Fruit fly (Drosophila melanogaster) whole organism, embryonic: Measurements from ENCODE around the gene Acp76A.

Experiments
- CG1024 ChIP-seq: fragments of 200-800 bp; sonication (Bioruptor generic); IDR thresholded peaks from 2 replicates; pipeline ENCODE4 v1.3.6; 2022; ENCODE audit warnings: missing biosample characterization, missing genetic modification characterization
- CG10267 ChIP-seq: fragments of 200-800 bp; sonication (Bioruptor generic); optimal IDR thresholded peaks from 2 replicates; lab custom pipeline; 2018; ENCODE audit warnings: missing biosample characterization, mild to moderate bottlenecking, missing genetic modification characterization, moderate library complexity
- CG10321 ChIP-seq: fragments of 200-800 bp; sonication (Bioruptor generic); IDR thresholded peaks from 2 replicates; pipeline ENCODE4 v1.3.6; 2022; ENCODE audit warnings: missing biosample characterization, missing genetic modification characterization
- CG11696 ChIP-seq: fragments of 200-800 bp; sonication (Bioruptor generic); IDR thresholded peaks from 2 replicates; pipeline ENCODE4 v1.3.6; 2022; ENCODE audit warnings: missing biosample characterization, missing genetic modification characterization
- CG1233 ChIP-seq: fragments of 200-800 bp; sonication (Bioruptor generic); optimal IDR thresholded peaks from 4 replicates; lab custom pipeline; 2018; ENCODE audit warnings: missing biosample characterization, mild to moderate bottlenecking, missing genetic modification characterization
- CG12942 ChIP-seq: fragments of 200-800 bp; sonication (Bioruptor generic); optimal IDR thresholded peaks from 3 replicates; lab custom pipeline; 2016; ENCODE audit warnings: missing biosample characterization, missing genetic modification characterization
- CG1602 ChIP-seq: fragments of 200-800 bp; sonication (Bioruptor generic); optimal IDR thresholded peaks from 3 replicates; lab custom pipeline; 2016; ENCODE audit warnings: missing biosample characterization, missing genetic modification characterization
- CG17612 ChIP-seq: fragments of 200-800 bp; sonication (Bioruptor generic); IDR thresholded peaks from 2 replicates; pipeline ENCODE4 v1.3.6; 2022; ENCODE audit warnings: missing biosample characterization, missing genetic modification characterization
- CG17802 ChIP-seq: fragments of 200-800 bp; sonication (Bioruptor generic); optimal IDR thresholded peaks from 2 replicates; lab custom pipeline; 2018; ENCODE audit warnings: missing biosample characterization, mild to moderate bottlenecking, missing genetic modification characterization, moderate library complexity
- CG1792 ChIP-seq: fragments of 200-800 bp; sonication (Bioruptor generic); optimal IDR thresholded peaks from 2 replicates; lab custom pipeline; 2016; ENCODE audit warnings: missing biosample characterization, missing genetic modification characterization
- CG18764 ChIP-seq: fragments of 200-800 bp; sonication (Bioruptor generic); optimal IDR thresholded peaks from 3 replicates; lab custom pipeline; 2016; ENCODE audit warnings: missing biosample characterization, missing genetic modification characterization
- CG30403 ChIP-seq: fragments of 200-800 bp; sonication (Bioruptor generic); optimal IDR thresholded peaks from 3 replicates; lab custom pipeline; 2016; ENCODE audit warnings: missing biosample characterization, missing genetic modification characterization
- CG34376 ChIP-seq: fragments of 200-800 bp; sonication (Bioruptor generic); optimal IDR thresholded peaks from 2 replicates; lab custom pipeline; 2018; ENCODE audit warnings: missing biosample characterization, mild to moderate bottlenecking, missing genetic modification characterization
- CG3838 ChIP-seq: fragments of 200-800 bp; sonication (Bioruptor generic); optimal IDR thresholded peaks from 3 replicates; lab custom pipeline; 2016; ENCODE audit warnings: missing biosample characterization, missing genetic modification characterization
- CG3847 ChIP-seq: fragments of 200-800 bp; sonication (Bioruptor generic); IDR thresholded peaks from 2 replicates; pipeline ENCODE4 v1.3.6; 2022; ENCODE audit warnings: missing biosample characterization, missing genetic modification characterization
- CG3995 ChIP-seq: fragments of 200-800 bp; sonication (Bioruptor generic); optimal IDR thresholded peaks from 3 replicates; lab custom pipeline; 2016; ENCODE audit warnings: missing biosample characterization, missing genetic modification characterization
- CG43689 ChIP-seq: fragments of 200-800 bp; sonication (Bioruptor generic); IDR thresholded peaks from 2 replicates; pipeline ENCODE4 v1.3.6; 2022; ENCODE audit warnings: missing biosample characterization, missing genetic modification characterization
- CG4404 ChIP-seq: fragments of 200-800 bp; sonication (Bioruptor generic); IDR thresholded peaks from 2 replicates; pipeline ENCODE4 v1.3.6; 2022; ENCODE audit warnings: missing biosample characterization, missing genetic modification characterization
- CG4617 ChIP-seq: fragments of 200-800 bp; sonication (Bioruptor generic); optimal IDR thresholded peaks from 3 replicates; lab custom pipeline; 2016; ENCODE audit warnings: missing biosample characterization, missing genetic modification characterization, borderline replicate concordance
- CG7357 ChIP-seq: fragments of 200-800 bp; sonication (Bioruptor generic); IDR thresholded peaks from 3 replicates; pipeline ENCODE4 v1.3.6; 2022; ENCODE audit warnings: missing biosample characterization, missing genetic modification characterization
- CG8290 ChIP-seq, 3 experiments: fragments of 200-800 bp; sonication (Bioruptor generic); optimal IDR thresholded peaks; 2 replicates each; lab custom pipeline; 2016 to 2019; ENCODE audit warnings: missing biosample characterization in 3 of 3, missing genetic modification characterization in 3 of 3, mild to moderate bottlenecking in 2 of 3, moderate library complexity in 1 of 3
- CG9727 ChIP-seq: fragments of 200-800 bp; sonication (Bioruptor generic); optimal IDR thresholded peaks from 3 replicates; lab custom pipeline; 2017; ENCODE audit warnings: missing biosample characterization, mild to moderate bottlenecking, missing genetic modification characterization
- Deaf1 ChIP-seq: fragments of 200-800 bp; optimal IDR thresholded peaks from 3 replicates; lab custom pipeline; 2019; ENCODE audit warnings: missing biosample characterization, mild to moderate bottlenecking, missing genetic modification characterization, moderate library complexity
- Dip2 ChIP-seq: fragments of 200-800 bp; sonication (Bioruptor generic); IDR thresholded peaks from 2 replicates; pipeline ENCODE4 v1.3.6; 2022; ENCODE audit warnings: missing biosample characterization, missing genetic modification characterization
- Elba2 ChIP-seq: fragments of 200-800 bp; sonication (Bioruptor generic); optimal IDR thresholded peaks from 3 replicates; lab custom pipeline; 2016; ENCODE audit warnings: missing biosample characterization, missing genetic modification characterization
- H2.0 ChIP-seq: fragments of 200-800 bp; sonication (Bioruptor generic); IDR thresholded peaks from 2 replicates; pipeline ENCODE4 v1.3.6; 2022; ENCODE audit warnings: missing biosample characterization, missing genetic modification characterization
- Hmx ChIP-seq: fragments of 200-800 bp; sonication (Bioruptor generic); optimal IDR thresholded peaks from 2 replicates; lab custom pipeline; 2016; ENCODE audit warnings: missing biosample characterization, missing genetic modification characterization
- Lim3 ChIP-seq: fragments of 200-800 bp; sonication (Bioruptor generic); IDR thresholded peaks from 2 replicates; pipeline ENCODE4 v1.3.6; 2022; ENCODE audit warnings: missing biosample characterization, missing genetic modification characterization
- MESR4 ChIP-seq: fragments of 200-800 bp; sonication (Bioruptor generic); optimal IDR thresholded peaks from 2 replicates; lab custom pipeline; 2018; ENCODE audit warnings: missing biosample characterization, mild to moderate bottlenecking, missing genetic modification characterization, moderate library complexity
- NfI ChIP-seq: fragments of 200-800 bp; sonication (Bioruptor generic); optimal IDR thresholded peaks from 3 replicates; lab custom pipeline; 2018; ENCODE audit warnings: missing biosample characterization, mild to moderate bottlenecking, missing genetic modification characterization, moderate library complexity
- PHDP ChIP-seq: fragments of 200-800 bp; sonication (Bioruptor generic); optimal IDR thresholded peaks from 3 replicates; lab custom pipeline; 2018; ENCODE audit warnings: missing biosample characterization, mild to moderate bottlenecking, missing genetic modification characterization, moderate library complexity
- abd-A ChIP-seq: fragments of 200-800 bp; sonication (Bioruptor generic); optimal IDR thresholded peaks from 3 replicates; lab custom pipeline; 2019; ENCODE audit warnings: missing biosample characterization, mild to moderate bottlenecking, missing genetic modification characterization, moderate library complexity
- ac ChIP-seq: fragments of 200-800 bp; sonication (Bioruptor generic); optimal IDR thresholded peaks from 3 replicates; lab custom pipeline; 2017; ENCODE audit warnings: missing biosample characterization, mild to moderate bottlenecking, missing genetic modification characterization
- ap ChIP-seq: fragments of 200-800 bp; sonication (Bioruptor generic); IDR thresholded peaks from 2 replicates; pipeline ENCODE4 v1.3.6; 2022; ENCODE audit warnings: missing biosample characterization, missing genetic modification characterization
- crp ChIP-seq, 2 experiments: fragments of 200-800 bp; sonication (Bioruptor generic); optimal IDR thresholded peaks; 2 replicates in 1 of 2; 3 replicates in 1 of 2; lab custom pipeline; 2017; ENCODE audit warnings: missing biosample characterization in 2 of 2, missing genetic modification characterization in 2 of 2, mild to moderate bottlenecking in 1 of 2, moderate library complexity in 1 of 2
- exex ChIP-seq: fragments of 200-800 bp; sonication (Bioruptor generic); optimal IDR thresholded peaks from 4 replicates; lab custom pipeline; 2018; ENCODE audit warnings: missing biosample characterization, mild to moderate bottlenecking, missing genetic modification characterization, moderate library complexity
- fd96Cb ChIP-seq: fragments of 200-800 bp; sonication (Bioruptor generic); optimal IDR thresholded peaks from 2 replicates; lab custom pipeline; 2018; ENCODE audit warnings: missing biosample characterization, mild to moderate bottlenecking, missing genetic modification characterization, moderate library complexity
- gsb-n ChIP-seq: fragments of 200-800 bp; sonication (Bioruptor generic); optimal IDR thresholded peaks from 3 replicates; lab custom pipeline; 2018; ENCODE audit warnings: missing biosample characterization, mild to moderate bottlenecking, missing genetic modification characterization
- insv ChIP-seq, 2 experiments: fragments of 200-800 bp; sonication (Bioruptor generic); optimal IDR thresholded peaks; 3 replicates each; lab custom pipeline; 2016 to 2018; ENCODE audit warnings: missing biosample characterization in 2 of 2, missing genetic modification characterization in 2 of 2
- inv ChIP-seq: fragments of 200-800 bp; sonication (Bioruptor generic); IDR thresholded peaks from 2 replicates; pipeline ENCODE4 v1.3.6; 2022; ENCODE audit warnings: missing biosample characterization, missing genetic modification characterization; ENCODE audit not compliant: partially characterized antibody
- nerfin-2 ChIP-seq: fragments of 200-800 bp; sonication (Bioruptor generic); IDR thresholded peaks from 2 replicates; pipeline ENCODE4 v1.3.6; 2022; ENCODE audit warnings: missing biosample characterization, missing genetic modification characterization; ENCODE audit not compliant: partially characterized antibody
- nom ChIP-seq: fragments of 200-800 bp; sonication (Bioruptor generic); optimal IDR thresholded peaks from 2 replicates; lab custom pipeline; 2017; ENCODE audit warnings: missing biosample characterization, missing genetic modification characterization, mild to moderate bottlenecking, moderate library complexity, missing genetic modification reagents
- odd ChIP-seq: fragments of 200-800 bp; sonication (Bioruptor generic); optimal IDR thresholded peaks from 2 replicates; lab custom pipeline; 2017; ENCODE audit warnings: missing biosample characterization, mild to moderate bottlenecking, missing genetic modification characterization
- org-1 ChIP-seq: fragments of 200-800 bp; sonication (Bioruptor generic); optimal IDR thresholded peaks from 2 replicates; lab custom pipeline; 2017; ENCODE audit warnings: missing biosample characterization, missing genetic modification characterization
- phol ChIP-seq: fragments of 200-800 bp; sonication (Bioruptor generic); optimal IDR thresholded peaks from 3 replicates; lab custom pipeline; 2018; ENCODE audit warnings: missing biosample characterization, mild to moderate bottlenecking, missing genetic modification characterization, moderate library complexity
- pros ChIP-seq: fragments of 200-800 bp; sonication (Bioruptor generic); optimal IDR thresholded peaks from 3 replicates; lab custom pipeline; 2019; ENCODE audit warnings: missing biosample characterization, mild to moderate bottlenecking, missing genetic modification characterization, moderate library complexity
- sens ChIP-seq: fragments of 200-800 bp; sonication (Bioruptor generic); peaks from one replicate; lab custom pipeline; 2016; ENCODE audit warnings: missing biosample characterization, missing genetic modification characterization
- slbo ChIP-seq: fragments of 200-800 bp; sonication (Bioruptor generic); IDR thresholded peaks from 2 replicates; pipeline ENCODE4 v1.3.6; 2022; ENCODE audit warnings: missing biosample characterization, missing genetic modification characterization
- tna ChIP-seq: fragments of 200-800 bp; sonication (Bioruptor generic); IDR thresholded peaks from 2 replicates; pipeline ENCODE4 v1.3.6; 2022; ENCODE audit warnings: missing biosample characterization, missing genetic modification characterization; ENCODE audit not compliant: partially characterized antibody
- toy ChIP-seq: fragments of 200-800 bp; sonication (Bioruptor generic); IDR thresholded peaks from 2 replicates; pipeline ENCODE4 v1.3.6; 2022; ENCODE audit warnings: missing biosample characterization, missing genetic modification characterization
- usp ChIP-seq: fragments of >200 bp; optimal IDR thresholded peaks from 2 replicates; lab custom pipeline; 2017; ENCODE audit warnings: missing biosample characterization, missing genetic modification characterization
- wdn ChIP-seq: fragments of 200-800 bp; sonication (Bioruptor generic); IDR thresholded peaks from 2 replicates; pipeline ENCODE4 v1.3.6; 2022; ENCODE audit warnings: missing biosample characterization, missing genetic modification characterization

Gene Acp76A

DNA sequence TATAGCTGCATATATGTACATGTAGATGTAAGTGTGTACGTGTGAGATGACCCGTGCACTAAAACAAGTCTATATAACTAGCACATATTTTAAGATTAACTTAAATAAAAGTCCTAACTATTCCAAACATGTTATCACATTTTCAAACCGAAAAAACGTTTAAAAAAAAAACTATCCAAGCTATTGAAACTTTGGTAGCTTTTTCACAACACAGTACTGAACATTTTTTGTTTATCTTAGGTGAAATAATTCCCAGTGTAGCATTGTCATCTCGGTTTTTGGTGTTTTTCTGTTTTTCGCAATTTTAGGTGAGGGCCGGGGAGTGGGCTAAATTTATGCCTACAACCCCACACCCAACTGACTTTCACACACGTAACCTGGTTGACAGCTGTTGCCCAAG lies 24.7 kb downstream of the Acp76A start (continued):
- no peak for TF ChIP-seq tna (GFP tag; lab: Robert Waterston, UW)
- TF ChIP-seq abd-A (tag; lab: Kevin White, UChicago), result no peak
- TF ChIP-seq CG1792, result no peak
- TF ChIP-seq CG3847, result no peak
- no peak for TF ChIP-seq wdn (GFP tag; lab: Robert Waterston, UW)
- no peak for TF ChIP-seq CG12942 (GFP tag; lab: Kevin White, UChicago)
- TF ChIP-seq CG10267 (tag; lab: Kevin White, UChicago), result no peak
- TF ChIP-seq Elba2 (GFP tag; lab: Kevin White, UChicago), result no peak
- no peak for TF ChIP-seq odd
- peak; percentile 12; the same call in 1 of the 3 replicates for TF ChIP-seq CG7357 (GFP tag; lab: Robert Waterston, UW)
- TF ChIP-seq insv (GFP tag; optimal IDR thresholded peaks at IDR 0.05; lab: Kevin White, UChicago), result no peak
- TF ChIP-seq pros (GFP tag; lab: Kevin White, UChicago), result no peak
- no peak for TF ChIP-seq Hmx (GFP tag; lab: Kevin White, UChicago)
- TF ChIP-seq CG17612 (GFP tag; lab: Robert Waterston, UW), result no peak
- TF ChIP-seq CG10321 (GFP tag; lab: Robert Waterston, UW), result no peak
- no peak for TF ChIP-seq CG3995
- no peak for TF ChIP-seq CG4617
- TF ChIP-seq Dip2 (GFP tag; lab: Robert Waterston, UW), result no peak
- no peak for TF ChIP-seq crp (GFP tag; optimal IDR thresholded peaks at IDR 0.05; lab: Kevin White, UChicago)
- no peak for TF ChIP-seq Deaf1 (tag; lab: Kevin White, UChicago)
- TF ChIP-seq phol (tag; lab: Kevin White, UChicago), result peak; percentile 39
- TF ChIP-seq CG18764 (GFP tag; lab: Kevin White, UChicago), result no peak
- no peak for TF ChIP-seq NfI (GFP tag; lab: Kevin White, UChicago)
- no peak for TF ChIP-seq CG1024
- TF ChIP-seq toy (GFP tag; lab: Robert Waterston, UW), result no peak
- TF ChIP-seq PHDP, result peak; percentile 25
- TF ChIP-seq CG1602 (GFP tag; lab: Kevin White, UChicago), result no peak
- no peak for TF ChIP-seq CG4404 (GFP tag; lab: Robert Waterston, UW)
- TF ChIP-seq CG9727 (GFP tag; lab: Kevin White, UChicago), result no peak
- no peak for TF ChIP-seq nom (GFP tag; lab: Kevin White, UChicago)
- no peak for TF ChIP-seq ac (GFP tag; lab: Kevin White, UChicago)
- TF ChIP-seq CG17802 (tag; lab: Kevin White, UChicago), result no peak
- TF ChIP-seq ap (GFP tag; lab: Robert Waterston, UW), result no peak
- no peak for TF ChIP-seq CG8290 (GFP tag; optimal IDR thresholded peaks at IDR 0.05; lab: Kevin White, UChicago)
- no peak for TF ChIP-seq CG8290 (tag; optimal IDR thresholded peaks at IDR 0.05; lab: Kevin White, UChicago)
- peak; percentile 17 for TF ChIP-seq fd96Cb
- peak; percentile 27 for TF ChIP-seq sens (GFP tag; lab: Kevin White, UChicago)
- no peak for TF ChIP-seq nerfin-2
- no peak for TF ChIP-seq usp (GFP tag; lab: Kevin White, UChicago)
- TF ChIP-seq inv (GFP tag; lab: Robert Waterston, UW), result no peak
- no peak for TF ChIP-seq CG1233 (GFP tag; lab: Kevin White, UChicago)
- TF ChIP-seq H2.0 (GFP tag; lab: Robert Waterston, UW), result no peak
- no peak for TF ChIP-seq CG30403 (GFP tag; lab: Kevin White, UChicago)
- no peak for TF ChIP-seq CG11696 (GFP tag; lab: Robert Waterston, UW)
- TF ChIP-seq CG34376 (GFP tag; lab: Kevin White, UChicago), result no peak
- TF ChIP-seq slbo, result no peak
- TF ChIP-seq Lim3, result no peak
- TF ChIP-seq CG3838 (GFP tag; lab: Kevin White, UChicago), result no peak
- no peak for TF ChIP-seq gsb-n (tag; lab: Kevin White, UChicago)
- no peak for TF ChIP-seq CG43689 (GFP tag; lab: Robert Waterston, UW)
- no peak for TF ChIP-seq exex (tag; lab: Kevin White, UChicago)
- TF ChIP-seq org-1 (GFP tag; lab: Kevin White, UChicago), result no peak
- no peak for TF ChIP-seq MESR4
